Fruit fly (Drosophila melanogaster): ENCODE measurements around the gene her.

DNA sequence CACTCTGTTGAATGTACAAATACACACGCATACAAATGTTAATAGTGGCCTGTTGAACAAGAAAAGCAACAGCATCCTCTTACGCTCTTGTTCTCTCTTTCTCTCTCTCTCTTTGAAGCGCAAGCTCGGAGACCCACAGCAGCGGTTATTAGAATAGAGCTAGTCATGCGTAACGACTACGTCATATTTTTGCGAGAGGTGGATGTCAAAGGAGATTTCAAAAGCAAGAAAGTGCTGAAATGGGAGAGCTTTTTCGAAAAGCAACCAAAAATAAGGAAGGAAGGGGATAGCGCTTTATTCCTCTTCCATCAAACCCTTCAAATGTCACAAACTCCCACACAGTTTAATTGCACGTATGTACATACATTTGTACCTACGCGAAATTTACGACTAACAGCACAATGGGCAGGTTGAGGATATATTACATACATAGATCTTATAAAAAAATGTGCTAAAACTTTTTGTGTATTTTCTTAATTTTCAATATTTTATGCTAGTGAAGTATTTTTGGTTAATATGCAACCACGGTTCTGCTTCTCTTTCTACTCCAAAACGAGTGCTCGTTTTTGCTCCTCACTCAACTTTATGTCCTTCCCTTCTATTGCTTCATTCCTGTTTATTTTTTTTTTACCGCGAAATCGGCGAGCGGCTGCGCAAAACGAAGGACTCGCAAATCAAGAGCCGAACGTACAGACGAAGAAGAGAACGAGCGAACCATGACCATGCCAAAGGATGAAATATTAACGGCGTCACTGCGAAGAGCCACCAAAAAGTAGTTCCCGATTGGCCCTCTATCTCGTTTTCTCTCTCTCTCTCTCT lies 13.0 kb downstream of the her start:
- TF ChIP-seq Myc (optimal IDR thresholded peaks at IDR 0.05), result no peak
- no peak for TF ChIP-seq psq (optimal IDR thresholded peaks at IDR 0.05)
- TF ChIP-seq h (optimal IDR thresholded peaks at IDR 0.05), result no peak
- TF ChIP-seq Sin3A (optimal IDR thresholded peaks at IDR 0.05), result no peak

Measured in Kc167 (cell line).